Fruit fly (Drosophila melanogaster): ENCODE measurements around the gene CG17196.
A peak's percentile ranks its signal among the peaks of the same experiment; 100 is the strongest.

The CG17196 gene

DNA sequence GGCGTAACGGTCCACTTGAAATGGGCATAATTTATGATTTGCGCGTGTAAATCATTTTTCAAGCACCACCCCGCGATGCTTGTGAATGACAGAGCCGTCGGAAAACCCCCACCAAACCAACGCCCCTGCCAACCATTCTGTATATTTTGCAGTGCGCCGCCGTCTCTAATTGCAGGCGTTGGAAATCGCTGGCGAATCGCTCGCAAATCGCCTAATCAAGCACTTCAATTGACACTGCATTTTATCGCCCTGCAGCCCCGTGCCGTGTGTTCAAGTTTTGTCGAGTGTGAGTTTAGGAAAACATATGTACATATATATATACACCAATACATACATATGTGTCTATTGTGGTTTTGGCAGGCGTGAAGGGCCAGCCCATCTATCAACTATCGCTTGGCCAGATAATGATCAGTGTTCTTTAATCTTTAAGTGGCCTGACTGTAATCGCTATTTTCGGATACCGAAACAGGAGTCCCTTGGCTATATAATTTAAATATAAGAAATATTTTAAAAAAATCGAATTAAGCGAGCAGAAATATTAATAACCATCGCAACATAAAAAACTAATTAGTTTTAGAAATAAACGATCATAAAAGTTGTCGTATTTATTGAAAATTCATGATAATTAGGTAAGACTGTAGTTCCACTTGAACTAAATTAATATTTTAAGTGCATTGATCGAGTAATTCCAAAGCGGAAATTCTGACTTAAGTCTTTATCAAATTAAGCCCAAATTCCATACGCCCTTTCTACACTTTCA, 13.9 kb downstream of the CG17196 start:
- peak; percentile 93 for TF ChIP-seq CG8359 (GFP tag; optimal IDR thresholded peaks at IDR 0.05; ENCODE audit: borderline replicate concordance)
- no peak for TF ChIP-seq Bteb2 (GFP tag; optimal IDR thresholded peaks at IDR 0.05)

DNA sequence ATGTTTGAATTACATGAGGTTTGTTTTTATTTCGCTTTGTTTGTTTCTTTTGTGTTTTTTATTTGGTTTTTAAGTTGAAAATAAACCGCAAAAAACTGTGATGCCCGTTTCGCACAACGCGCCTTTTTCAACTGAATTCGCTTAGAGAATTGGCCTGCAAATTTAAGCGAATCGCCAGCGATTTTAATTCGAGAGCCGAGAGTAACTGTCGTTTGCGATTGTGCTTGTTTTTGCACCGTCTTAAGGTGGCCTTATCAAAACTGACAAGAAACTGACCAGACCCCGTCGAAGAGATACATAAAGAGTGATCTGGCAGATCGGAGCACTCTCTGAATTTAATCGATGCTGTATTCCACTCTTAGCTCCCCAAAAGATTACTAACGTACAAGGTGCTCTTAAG, 15.8 kb downstream of the CG17196 start:
- TF ChIP-seq lbe (GFP tag; optimal IDR thresholded peaks at IDR 0.05): peak; percentile 10
- TF ChIP-seq Ets65A (GFP tag): peak; percentile 52
- TF ChIP-seq Poxn (GFP tag; IDR thresholded peaks at IDR 0.05): no peak
- peak; percentile 50 for TF ChIP-seq Drgx (GFP tag; IDR thresholded peaks at IDR 0.05)
- no peak for TF ChIP-seq Sin3A (optimal IDR thresholded peaks at IDR 0.05)
- no peak for TF ChIP-seq CG12744 (GFP tag; optimal IDR thresholded peaks at IDR 0.05)
- no peak for TF ChIP-seq Lpt (GFP tag; optimal IDR thresholded peaks at IDR 0.05)
- TF ChIP-seq CG3163 (GFP tag; optimal IDR thresholded peaks at IDR 0.05): peak; percentile 78
- TF ChIP-seq Trl (optimal IDR thresholded peaks at IDR 0.05): peak; percentile 21 to 64
- TF ChIP-seq Trl (GFP tag; optimal IDR thresholded peaks at IDR 0.05): no peak
- peak; percentile 1 for TF ChIP-seq Deaf1 (tag; optimal IDR thresholded peaks at IDR 0.05)
- 0 out of 2 replicates have a peak, but pooled peaks have one; percentile 22 for TF ChIP-seq CG32532 (GFP tag; IDR thresholded peaks at IDR 0.05)
- TF ChIP-seq chinmo (GFP tag; IDR thresholded peaks at IDR 0.05; ENCODE audit: partially characterized antibody): 0 out of 4 replicates have a peak, but pooled peaks have one; percentile 56

DNA sequence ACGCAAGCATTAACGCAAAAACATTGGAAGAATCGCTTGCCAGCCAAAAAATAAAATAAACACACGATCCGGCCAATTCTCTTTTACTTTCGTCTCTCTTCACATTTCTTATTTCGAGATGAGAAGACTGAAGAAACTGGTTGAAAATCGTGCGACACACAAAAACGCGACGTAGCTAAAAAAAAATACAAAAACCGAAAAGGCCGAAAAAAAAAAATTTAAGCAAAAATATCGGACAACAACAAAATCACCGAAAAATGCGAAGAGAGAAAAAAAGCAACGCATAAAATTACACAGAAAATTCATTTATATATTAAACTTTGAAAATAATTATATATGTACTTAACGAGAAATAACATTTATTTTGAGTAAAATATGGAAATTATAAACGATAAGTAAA, 16.6 kb downstream of the CG17196 start:
- peak; percentile 53 for TF ChIP-seq CG3163 (GFP tag; optimal IDR thresholded peaks at IDR 0.05)
- no peak for TF ChIP-seq nmo (GFP tag; optimal IDR thresholded peaks at IDR 0.05)
- TF ChIP-seq twi (tag; optimal IDR thresholded peaks at IDR 0.05): no peak

DNA sequence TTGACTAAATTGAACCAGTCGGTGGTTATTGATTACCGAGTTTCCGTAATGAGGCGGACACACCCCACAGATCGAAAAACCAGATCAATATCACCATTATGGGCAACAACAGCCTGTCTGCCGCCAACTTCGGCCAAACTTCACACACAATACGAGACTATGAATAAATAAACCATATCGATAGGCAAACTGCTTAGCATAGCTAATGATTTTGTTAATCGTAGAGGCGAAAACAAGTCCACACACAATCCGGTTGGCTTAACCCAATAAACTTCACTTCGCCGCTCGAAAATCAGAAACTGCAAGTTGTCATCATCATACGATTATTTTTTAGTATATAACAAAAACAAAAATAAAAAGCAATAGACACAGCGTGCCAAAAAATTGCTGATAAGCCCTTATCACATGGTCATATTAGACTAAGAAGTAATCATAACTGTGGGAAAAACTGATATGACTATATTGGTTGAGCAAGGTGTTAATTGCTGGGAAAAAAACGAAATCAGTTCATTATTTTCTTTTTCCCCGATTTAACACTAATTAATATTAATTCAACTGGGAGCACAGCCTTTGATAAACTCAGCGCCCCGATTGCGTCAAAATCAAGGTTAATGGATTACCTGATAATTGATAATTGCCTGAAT, 20.1 kb downstream of the CG17196 start:
- TF ChIP-seq lilli (GFP tag; optimal IDR thresholded peaks at IDR 0.05) (no peak), dan (GFP tag; IDR thresholded peaks at IDR 0.05) (no peak), CG15073 (GFP tag; optimal IDR thresholded peaks at IDR 0.05) (no peak), al (GFP tag; IDR thresholded peaks at IDR 0.05) (no peak), CG12769 (tag; optimal IDR thresholded peaks at IDR 0.05) (peak; percentile 7), grn (GFP tag; optimal IDR thresholded peaks at IDR 0.05) (peak; percentile 17), ham (GFP tag; IDR thresholded peaks at IDR 0.05) (no peak), CG11695 (GFP tag; IDR thresholded peaks at IDR 0.05) (no peak), slbo (GFP tag; IDR thresholded peaks at IDR 0.05) (no peak), CG13894 (tag; optimal IDR thresholded peaks at IDR 0.05) (peak; percentile 7), toy (GFP tag; IDR thresholded peaks at IDR 0.05) (no peak), CG12236 (GFP tag; optimal IDR thresholded peaks at IDR 0.05) (no peak), CG2120 (GFP tag; optimal IDR thresholded peaks at IDR 0.05) (peak; percentile 22), exex (tag; optimal IDR thresholded peaks at IDR 0.05) (peak; percentile 92), Nf-YA (GFP tag; IDR thresholded peaks at IDR 0.05) (no peak), sug (tag; optimal IDR thresholded peaks at IDR 0.05) (peak; percentile 22), B-H2 (GFP tag; optimal IDR thresholded peaks at IDR 0.05) (peak; percentile 21), vvl (GFP tag; IDR thresholded peaks at IDR 0.05) (peak; percentile 85), abd-A (tag; optimal IDR thresholded peaks at IDR 0.05) (peak; percentile 88), chinmo (GFP tag; IDR thresholded peaks at IDR 0.05; ENCODE audit: partially characterized antibody) (0 out of 4 replicates have a peak, but pooled peaks have one; percentile 58), CG10209 (GFP tag; optimal IDR thresholded peaks at IDR 0.05) (no peak), Hr78 (GFP tag; optimal IDR thresholded peaks at IDR 0.05) (no peak), Nf-YC (tag; optimal IDR thresholded peaks at IDR 0.05) (no peak), lmd (GFP tag; IDR thresholded peaks at IDR 0.05) (no peak), Hsf (GFP tag; optimal IDR thresholded peaks at IDR 0.05) (no peak), HLH54F (GFP tag; optimal IDR thresholded peaks at IDR 0.05) (no peak), CG1603 (tag; optimal IDR thresholded peaks at IDR 0.05) (no peak), cwo (GFP tag; optimal IDR thresholded peaks at IDR 0.05) (no peak), CG17328 (GFP tag; IDR thresholded peaks at IDR 0.05) (no peak)

Measured in whole organism, embryonic.